Fruit fly (Drosophila melanogaster) S2 (cell line): ENCODE data around the gene eIF2Bepsilon.

ENCODE experiments used
- CG8478 ChIP-seq: fragments of >200 bp; optimal IDR thresholded peaks from 2 replicates; lab custom pipeline; 2018
- CTCF ChIP-seq, 2 experiments: fragments of >200 bp; optimal IDR thresholded peaks; 2 replicates each; lab custom pipeline; 2018

dm6 chrX:1877107-1877736 is 45.5 kb downstream of the eIF2Bepsilon start, which contains the start of the genes CG14817 and CG14805:
- no peak for TF ChIP-seq CG8478 (lab: Kevin White, UChicago)
- no peak for TF ChIP-seq CTCF (optimal IDR thresholded peaks at IDR 0.05; lab: Kevin White, UChicago)
